Fruit fly (Drosophila melanogaster) S2 (cell line): ENCODE measurements around the gene Wdr62.

Experiments used
- CG8478 ChIP-seq: fragments of >200 bp; optimal IDR thresholded peaks from 2 replicates; lab custom pipeline; 2018
- CTCF ChIP-seq, 2 experiments: fragments of >200 bp; optimal IDR thresholded peaks; 2 replicates each; lab custom pipeline; 2018

dm6 chr2L:1988192-1988561, 103.8 kb downstream of the Wdr62 start, which contains the start of gene Npc2a:
- TF ChIP-seq CG8478 (lab: Kevin White, UChicago) (no peak), CTCF (optimal IDR thresholded peaks at IDR 0.05; lab: Kevin White, UChicago) (no peak)
